Fruit fly (Drosophila melanogaster): Measurements from ENCODE around the gene CG13983.
A peak's percentile ranks its signal among the peaks of the same experiment; 100 is the strongest.

The CG13983 gene

DNA sequence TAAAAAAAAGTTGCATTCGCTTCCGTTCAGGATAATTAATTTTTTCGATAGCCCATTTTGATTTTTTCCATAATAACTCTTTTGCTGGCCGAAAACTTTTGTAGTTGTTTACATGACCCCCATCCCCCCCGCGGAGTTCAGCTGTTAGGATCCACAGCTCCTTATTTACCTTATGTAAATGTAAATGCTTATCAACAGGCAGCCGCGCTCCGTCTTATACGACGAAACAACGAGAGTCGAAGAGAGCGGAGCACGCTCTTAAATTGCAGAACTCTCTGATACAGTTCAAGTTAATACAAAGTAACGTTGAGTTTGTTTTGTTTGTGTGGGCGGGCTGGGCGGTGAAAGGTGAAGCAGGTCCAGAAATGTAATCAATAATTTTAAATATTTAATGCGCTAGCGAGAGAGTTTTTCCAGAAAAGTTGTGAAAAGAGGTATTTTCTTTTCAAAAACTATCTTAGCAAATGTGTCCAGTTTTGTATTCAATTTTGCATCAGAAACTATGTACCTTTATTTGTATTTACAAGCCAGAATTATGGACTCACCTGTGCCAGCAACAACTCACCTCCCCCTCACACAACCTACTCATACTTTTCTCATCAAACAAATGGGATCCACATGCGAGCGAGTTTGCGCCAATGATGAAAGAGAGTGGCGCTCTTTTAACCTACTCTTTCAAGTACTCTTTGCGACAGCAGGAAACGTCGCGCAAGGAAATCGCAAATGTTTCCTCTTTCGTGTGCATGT, 11.9 kb downstream of the CG13983 start (continued):
- TF ChIP-seq Hand (GFP tag; optimal IDR thresholded peaks at IDR 0.05) (no peak), wdn (GFP tag; IDR thresholded peaks at IDR 0.05) (no peak), BEAF-32 (GFP tag; optimal IDR thresholded peaks at IDR 0.05) (no peak), CG15479 (GFP tag; optimal IDR thresholded peaks at IDR 0.05) (no peak), zen2 (GFP tag; IDR thresholded peaks at IDR 0.05; ENCODE audit: partially characterized antibody) (no peak), chif (GFP tag; optimal IDR thresholded peaks at IDR 0.05) (no peak), CG7963 (GFP tag; IDR thresholded peaks at IDR 0.05; ENCODE audit: partially characterized antibody) (no peak), gce (GFP tag; IDR thresholded peaks at IDR 0.05) (no peak), ssp (GFP tag; IDR thresholded peaks at IDR 0.05) (no peak), Dp (GFP tag; optimal IDR thresholded peaks at IDR 0.05) (no peak), tll (GFP tag; optimal IDR thresholded peaks at IDR 0.05) (no peak), CG33213 (GFP tag; optimal IDR thresholded peaks at IDR 0.05) (peak; percentile 6), dimm (GFP tag; IDR thresholded peaks at IDR 0.05) (no peak), scrt (GFP tag; optimal IDR thresholded peaks at IDR 0.05) (peak; percentile 71), knrl (GFP tag; IDR thresholded peaks at IDR 0.05; ENCODE audit: partially characterized antibody) (no peak), CG4730 (GFP tag; IDR thresholded peaks at IDR 0.05) (no peak), CG8089 (GFP tag; optimal IDR thresholded peaks at IDR 0.05) (no peak), CG7786 (GFP tag; optimal IDR thresholded peaks at IDR 0.05) (no peak), ac (GFP tag; optimal IDR thresholded peaks at IDR 0.05) (peak; percentile 36), jing (GFP tag; optimal IDR thresholded peaks at IDR 0.05) (no peak), D (optimal IDR thresholded peaks at IDR 0.05) (no peak), D (GFP tag; optimal IDR thresholded peaks at IDR 0.05) (no peak), Optix (GFP tag; IDR thresholded peaks at IDR 0.05) (no peak), Ravus (GFP tag; IDR thresholded peaks at IDR 0.05) (no peak), CG8359 (GFP tag; optimal IDR thresholded peaks at IDR 0.05; ENCODE audit: borderline replicate concordance) (no peak), H2.0 (GFP tag; IDR thresholded peaks at IDR 0.05) (no peak), Aef1 (GFP tag; IDR thresholded peaks at IDR 0.05) (no peak), Lhr (GFP tag; optimal IDR thresholded peaks at IDR 0.05) (no peak), E2f2 (GFP tag; IDR thresholded peaks at IDR 0.05) (0 out of 2 replicates have a peak, but pooled peaks have one; percentile 7), run (tag; optimal IDR thresholded peaks at IDR 0.05) (no peak), CG9215 (GFP tag; IDR thresholded peaks at IDR 0.05) (no peak), YL-1 (GFP tag; optimal IDR thresholded peaks at IDR 0.05) (no peak), E2f1 (GFP tag; IDR thresholded peaks at IDR 0.05) (no peak), pan (optimal IDR thresholded peaks at IDR 0.05) (no peak), pan (GFP tag; optimal IDR thresholded peaks at IDR 0.05 in 1 of 2, IDR thresholded peaks at IDR 0.05 in 1 of 2) (no peak), lbe (GFP tag; optimal IDR thresholded peaks at IDR 0.05) (no peak), Dll (GFP tag; IDR thresholded peaks at IDR 0.05; ENCODE audit: partially characterized antibody) (no peak), CG6175 (GFP tag; IDR thresholded peaks at IDR 0.05) (no peak), CG4404 (GFP tag; IDR thresholded peaks at IDR 0.05) (no peak), CG10462 (GFP tag; optimal IDR thresholded peaks at IDR 0.05) (no peak), croc (GFP tag; conservative IDR thresholded peaks at IDR 0.05) (no peak), Gsc (GFP tag; IDR thresholded peaks at IDR 0.05) (no peak), CG11696 (GFP tag; IDR thresholded peaks at IDR 0.05) (no peak), CG2202 (tag; optimal IDR thresholded peaks at IDR 0.05) (peak; percentile 38), CG17186 (GFP tag; optimal IDR thresholded peaks at IDR 0.05) (no peak), shn (GFP tag; optimal IDR thresholded peaks at IDR 0.05) (no peak), CG1233 (GFP tag; optimal IDR thresholded peaks at IDR 0.05) (peak; percentile 29), CG13123 (GFP tag; optimal IDR thresholded peaks at IDR 0.05) (no peak), fd102C (GFP tag; optimal IDR thresholded peaks at IDR 0.05) (no peak), rib (GFP tag; IDR thresholded peaks at IDR 0.05) (no peak), her (GFP tag; optimal IDR thresholded peaks at IDR 0.05) (no peak)

Data from whole organism, embryonic.